Fruit fly (Drosophila melanogaster): ENCODE data around the gene nAChRalpha1.

- TF ChIP-seq CG8478 (optimal IDR thresholded peaks at IDR 0.05) = no peak
- no peak for TF ChIP-seq CTCF (optimal IDR thresholded peaks at IDR 0.05)
Observed at dm6 chr3R:24457057-24457456, at the start of gene nAChRalpha1.
